Fruit fly (Drosophila melanogaster) whole organism, prepupa: ENCODE data around the gene Uro.

Source experiments
- CG7368 ChIP-seq: fragments of 200-800 bp; sonication (Bioruptor generic); optimal IDR thresholded peaks from 3 replicates; lab custom pipeline; 2016; ENCODE audit warnings: missing biosample characterization, missing genetic modification characterization
- Eip75B ChIP-seq: fragments of 200-800 bp; sonication (Bioruptor generic); optimal IDR thresholded peaks from 3 replicates; lab custom pipeline; 2016; ENCODE audit warnings: missing biosample characterization, missing genetic modification characterization
- Hr39 ChIP-seq: fragments of 200-800 bp; sonication (Bioruptor generic); optimal IDR thresholded peaks from 2 replicates; lab custom pipeline; 2016; ENCODE audit warnings: missing biosample characterization, missing genetic modification characterization
- OdsH ChIP-seq: fragments of 200-800 bp; sonication (Bioruptor generic); optimal IDR thresholded peaks from 3 replicates; lab custom pipeline; 2016; ENCODE audit warnings: missing biosample characterization, missing genetic modification characterization
- dsx ChIP-seq: fragments of 200-800 bp; optimal IDR thresholded peaks from 3 replicates; lab custom pipeline; 2019; ENCODE audit warnings: missing biosample characterization, mild to moderate bottlenecking, missing genetic modification characterization, moderate library complexity; ENCODE audit not compliant: poor library complexity, severe bottlenecking
- pdm3 ChIP-seq: fragments of 200-800 bp; sonication (Bioruptor generic); optimal IDR thresholded peaks from 3 replicates; lab custom pipeline; 2016; ENCODE audit warnings: missing biosample characterization, missing genetic modification characterization
- spab ChIP-seq: fragments of 200-800 bp; sonication (Bioruptor generic); optimal IDR thresholded peaks from 2 replicates; lab custom pipeline; 2017; ENCODE audit warnings: missing biosample characterization, mild to moderate bottlenecking, missing genetic modification characterization, missing genetic modification reagents

DNA sequence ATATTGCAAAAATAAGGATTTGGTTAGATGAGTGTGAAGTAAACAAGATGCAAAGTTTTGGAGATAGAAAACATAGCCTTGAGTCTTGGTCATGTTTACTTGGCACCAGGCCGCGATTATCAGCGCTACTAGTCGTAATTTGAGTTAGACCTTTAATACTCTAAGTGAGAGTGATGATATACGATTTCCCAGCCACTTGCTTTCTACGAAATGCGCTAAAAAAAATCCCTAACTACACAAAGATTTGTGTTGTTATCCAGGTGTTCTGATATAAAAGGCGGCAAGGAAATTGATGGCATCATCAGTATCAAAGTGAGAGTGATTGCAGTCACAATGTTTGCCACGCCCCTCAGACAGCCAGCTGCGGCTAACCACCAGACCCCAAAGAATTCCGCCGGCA, at the start of gene Uro:
- TF ChIP-seq OdsH (GFP tag; lab: Kevin White, UChicago), result no peak
- no peak for TF ChIP-seq Hr39
- TF ChIP-seq dsx (GFP tag; lab: Kevin White, UChicago), result no peak
- no peak for TF ChIP-seq CG7368
- no peak for TF ChIP-seq Eip75B (GFP tag; lab: Kevin White, UChicago)
- no peak for TF ChIP-seq pdm3 (GFP tag; lab: Kevin White, UChicago)
- TF ChIP-seq spab (GFP tag; lab: Kevin White, UChicago), result no peak
